Fruit fly (Drosophila melanogaster): ENCODE data around the gene Eig71Ej.

The Eig71Ej gene

dm6 chr3L:15694406-15694805 is 33.6 kb upstream of the Eig71Ej start:
- TF ChIP-seq CG3919 (GFP tag; optimal IDR thresholded peaks at IDR 0.05) = no peak
- no peak for TF ChIP-seq CG16779 (tag; optimal IDR thresholded peaks at IDR 0.05)
- TF ChIP-seq CG11902 (GFP tag; optimal IDR thresholded peaks at IDR 0.05) = no peak
- TF ChIP-seq ss (GFP tag; optimal IDR thresholded peaks at IDR 0.05) = no peak
- peak; percentile 69 for TF ChIP-seq Eip78C (GFP tag)
- no peak for TF ChIP-seq cyc (GFP tag; optimal IDR thresholded peaks at IDR 0.05)
- TF ChIP-seq CG32006 (GFP tag; optimal IDR thresholded peaks at IDR 0.05) = no peak
- peak; percentile 58 for TF ChIP-seq fkh (GFP tag; optimal IDR thresholded peaks at IDR 0.05)
- no peak for TF ChIP-seq CG6276 (GFP tag; optimal IDR thresholded peaks at IDR 0.05)
- TF ChIP-seq CG11762 (GFP tag; optimal IDR thresholded peaks at IDR 0.05; ENCODE audit: insufficient read depth) = no peak
- no peak for TF ChIP-seq CG3032 (tag; optimal IDR thresholded peaks at IDR 0.05)
- TF ChIP-seq svp (GFP tag) = no peak
- TF ChIP-seq eg (GFP tag; IDR thresholded peaks at IDR 0.05) = no peak

- no peak for TF ChIP-seq CG9139 (GFP tag; optimal IDR thresholded peaks at IDR 0.05)
- TF ChIP-seq Gug (GFP tag; IDR thresholded peaks at IDR 0.05) = peak; percentile 14; the same call in 1 of the 2 replicates
- peak; percentile 51 for TF ChIP-seq CG11762 (GFP tag; optimal IDR thresholded peaks at IDR 0.05; ENCODE audit: insufficient read depth)
- no peak for TF ChIP-seq fd85E (GFP tag; optimal IDR thresholded peaks at IDR 0.05)
- no peak for TF ChIP-seq Met (GFP tag; optimal IDR thresholded peaks at IDR 0.05)
- TF ChIP-seq CG16779 (tag; optimal IDR thresholded peaks at IDR 0.05) = no peak
- no peak for TF ChIP-seq CG7368 (GFP tag; optimal IDR thresholded peaks at IDR 0.05)
- no peak for TF ChIP-seq Eip75B (GFP tag; optimal IDR thresholded peaks at IDR 0.05)
- no peak for TF ChIP-seq eg (GFP tag; IDR thresholded peaks at IDR 0.05)
- TF ChIP-seq Smox (GFP tag; optimal IDR thresholded peaks at IDR 0.05) = peak; percentile 13
- TF ChIP-seq Sox102F (GFP tag; optimal IDR thresholded peaks at IDR 0.05) = no peak
- TF ChIP-seq Hr38 (GFP tag; optimal IDR thresholded peaks at IDR 0.05) = no peak
- TF ChIP-seq topi (GFP tag; optimal IDR thresholded peaks at IDR 0.05) = no peak
- TF ChIP-seq net (GFP tag; optimal IDR thresholded peaks at IDR 0.05) = no peak
- no peak for TF ChIP-seq Sox14 (GFP tag; optimal IDR thresholded peaks at IDR 0.05)
- peak; percentile 62 for TF ChIP-seq acj6 (GFP tag; optimal IDR thresholded peaks at IDR 0.05)
- TF ChIP-seq CG8632 (GFP tag; optimal IDR thresholded peaks at IDR 0.05) = peak; percentile 56
- TF ChIP-seq CG34406 (GFP tag; optimal IDR thresholded peaks at IDR 0.05) = peak; percentile 54
- peak; percentile 8 for TF ChIP-seq CG10669 (GFP tag; optimal IDR thresholded peaks at IDR 0.05)
- no peak for TF ChIP-seq Blimp-1 (GFP tag; optimal IDR thresholded peaks at IDR 0.05)
- TF ChIP-seq ss (GFP tag; optimal IDR thresholded peaks at IDR 0.05) = no peak
- no peak for TF ChIP-seq CG11294 (GFP tag; IDR thresholded peaks at IDR 0.05)
- no peak for TF ChIP-seq CG1621 (tag; optimal IDR thresholded peaks at IDR 0.05)
- TF ChIP-seq spab (GFP tag; optimal IDR thresholded peaks at IDR 0.05) = peak; percentile 31
- peak; percentile 36 for TF ChIP-seq pdm3 (GFP tag; optimal IDR thresholded peaks at IDR 0.05)
- peak; percentile 1 for TF ChIP-seq Hr39 (GFP tag; optimal IDR thresholded peaks at IDR 0.05)
- peak; percentile 15 for TF ChIP-seq Hr4 (GFP tag; optimal IDR thresholded peaks at IDR 0.05)
- peak; percentile 54 for TF ChIP-seq achi (GFP tag; optimal IDR thresholded peaks at IDR 0.05)
- no peak for TF ChIP-seq CG31627 (GFP tag; optimal IDR thresholded peaks at IDR 0.05)
- peak; percentile 11 for TF ChIP-seq cyc (GFP tag; optimal IDR thresholded peaks at IDR 0.05)
- peak; percentile 36 for TF ChIP-seq esn (GFP tag; optimal IDR thresholded peaks at IDR 0.05)
- no peak for TF ChIP-seq Lpt (GFP tag; optimal IDR thresholded peaks at IDR 0.05)
- TF ChIP-seq CG11902 (GFP tag; optimal IDR thresholded peaks at IDR 0.05) = no peak
- peak; percentile 13 for TF ChIP-seq CG10631 (GFP tag; optimal IDR thresholded peaks at IDR 0.05)
- TF ChIP-seq dac (GFP tag; optimal IDR thresholded peaks at IDR 0.05) = no peak
- peak; percentile 20 for TF ChIP-seq Ets96B (tag; optimal IDR thresholded peaks at IDR 0.05)
- no peak for TF ChIP-seq Ets21C (GFP tag; optimal IDR thresholded peaks at IDR 0.05)
- TF ChIP-seq dsx (GFP tag; optimal IDR thresholded peaks at IDR 0.05; ENCODE audit: poor library complexity, severe bottlenecking) = no peak
- no peak for TF ChIP-seq vri (GFP tag; optimal IDR thresholded peaks at IDR 0.05)
- TF ChIP-seq svp (GFP tag) = peak; percentile 67
- no peak for TF ChIP-seq CG6808 (GFP tag; optimal IDR thresholded peaks at IDR 0.05)
- TF ChIP-seq Sox15 (GFP tag; optimal IDR thresholded peaks at IDR 0.05) = peak; percentile 22
- TF ChIP-seq Eip93F (GFP tag; optimal IDR thresholded peaks at IDR 0.05) = no peak
Measured at dm6 chr3L:15692794-15693532, 32.1 kb upstream of the Eig71Ej start.
